Worm (Caenorhabditis elegans) whole organism, young adult: ENCODE results near the gene tdp-1.

ENCODE experiments used
- B0019.2 ChIP-seq: fragments of 200-800 bp; sonication (Bioruptor generic); conservative IDR thresholded peaks from 2 replicates; pipeline ENCODE4 v1.3.6; 2022; ENCODE audit warnings: missing genetic modification reagents, missing genetic modification characterization, missing compliant biosample characterization
- B0261.1 ChIP-seq: sonication (generic microtip); optimal IDR thresholded peaks from 2 replicates; lab custom pipeline; 2016; ENCODE audit warnings: mild to moderate bottlenecking, missing genetic modification characterization, moderate library complexity, missing compliant biosample characterization
- C06A6.2 ChIP-seq: fragments of 200-800 bp; sonication (Bioruptor generic); conservative IDR thresholded peaks from 2 replicates; pipeline ENCODE4 v1.3.6; 2022; ENCODE audit warnings: missing genetic modification characterization, missing compliant biosample characterization
- F57C9.4 ChIP-seq: sonication (generic microtip); optimal IDR thresholded peaks from 2 replicates; lab custom pipeline; 2017; ENCODE audit warnings: mild to moderate bottlenecking, missing genetic modification characterization, missing compliant biosample characterization
- Y53F4B.3 ChIP-seq: fragments of 200-800 bp; sonication (Bioruptor generic); IDR thresholded peaks from 2 replicates; pipeline ENCODE4 v1.3.6; 2022; ENCODE audit warnings: missing genetic modification reagents, missing genetic modification characterization, missing compliant biosample characterization
- Y53G8AR.9 ChIP-seq: fragments of 200-800 bp; sonication (Bioruptor generic); conservative IDR thresholded peaks from 2 replicates; pipeline ENCODE4 v1.3.6; 2022; ENCODE audit warnings: missing genetic modification reagents, missing genetic modification characterization, missing compliant biosample characterization
- Y67H2A.10 ChIP-seq: fragments of 200-800 bp; sonication (Bioruptor generic); conservative IDR thresholded peaks from 2 replicates; pipeline ENCODE4 v1.3.6; 2022; ENCODE audit warnings: missing genetic modification reagents, missing genetic modification characterization, missing compliant biosample characterization
- akir-1 ChIP-seq: fragments of 200-800 bp; sonication (Bioruptor generic); optimal IDR thresholded peaks from 2 replicates; lab custom pipeline; 2018; ENCODE audit warnings: mild to moderate bottlenecking, missing genetic modification characterization, moderate library complexity, missing compliant biosample characterization
- him-1 ChIP-seq: sonication (generic microtip); optimal IDR thresholded peaks from 2 replicates; lab custom pipeline; 2016; ENCODE audit warnings: missing genotype, missing genetic modification reagents, missing genetic modification characterization, missing compliant biosample characterization
- nhr-90 ChIP-seq: sonication (generic microtip); optimal IDR thresholded peaks from 2 replicates; lab custom pipeline; 2016; ENCODE audit warnings: missing genotype, mild to moderate bottlenecking, missing genetic modification characterization, missing compliant biosample characterization
- pbrm-1 ChIP-seq: fragments of 200-800 bp; sonication (Bioruptor generic); IDR thresholded peaks from 2 replicates; pipeline ENCODE4 v1.3.6; 2022; ENCODE audit warnings: missing genetic modification reagents, missing genetic modification characterization, missing compliant biosample characterization
- tbx-9 ChIP-seq: sonication (generic microtip); optimal IDR thresholded peaks from 2 replicates; lab custom pipeline; 2016; ENCODE audit warnings: borderline replicate concordance, missing genetic modification characterization, inconsistent platforms, missing compliant biosample characterization
- unc-130 ChIP-seq: sonication (generic microtip); optimal IDR thresholded peaks from 2 replicates; lab custom pipeline; 2016; ENCODE audit warnings: missing genetic modification reagents, missing genetic modification characterization, missing compliant biosample characterization

DNA sequence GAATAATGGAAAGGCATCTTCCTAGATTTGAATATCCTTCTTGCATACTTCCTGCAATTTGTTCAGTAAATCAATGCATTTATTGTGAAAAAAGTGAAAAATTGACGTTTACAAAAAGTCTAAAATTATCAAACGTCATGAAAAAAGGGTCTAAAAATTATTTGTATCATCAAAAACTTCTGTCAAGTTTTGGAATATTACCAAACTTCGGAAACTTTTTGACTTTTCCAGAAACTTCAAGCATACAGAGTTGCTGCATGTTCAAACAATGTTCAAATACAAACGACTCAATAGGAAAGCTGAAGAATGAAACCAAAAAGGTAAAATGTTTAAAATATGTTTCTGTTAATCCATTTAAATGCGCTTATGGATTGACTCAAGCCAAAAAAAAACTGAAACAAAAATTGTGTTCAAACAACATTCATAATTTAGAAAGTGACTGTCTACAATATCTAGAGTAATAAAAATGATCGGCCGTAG is 4.2 kb downstream of the tdp-1 start, which contains the start of gene F44G4.6:
- TF ChIP-seq pbrm-1 (GFP tag; lab: Robert Waterston, UW) (no peak), him-1 (no peak), F57C9.4 (tag; lab: Kevin White, UChicago) (no peak), nhr-90 (tag; lab: Kevin White, UChicago) (no peak), B0261.1 (tag; lab: Kevin White, UChicago) (no peak), Y67H2A.10 (GFP tag; lab: Robert Waterston, UW) (no peak), Y53F4B.3 (no peak), unc-130 (no peak), B0019.2 (no peak), C06A6.2 (GFP tag; lab: Robert Waterston, UW) (no peak), akir-1 (GFP tag; lab: Kevin White, UChicago) (no peak), tbx-9 (tag; lab: Kevin White, UChicago) (no peak), Y53G8AR.9 (no peak)
